Worm (Caenorhabditis elegans): Measurements from ENCODE around the gene gcy-13.

Gene gcy-13

DNA sequence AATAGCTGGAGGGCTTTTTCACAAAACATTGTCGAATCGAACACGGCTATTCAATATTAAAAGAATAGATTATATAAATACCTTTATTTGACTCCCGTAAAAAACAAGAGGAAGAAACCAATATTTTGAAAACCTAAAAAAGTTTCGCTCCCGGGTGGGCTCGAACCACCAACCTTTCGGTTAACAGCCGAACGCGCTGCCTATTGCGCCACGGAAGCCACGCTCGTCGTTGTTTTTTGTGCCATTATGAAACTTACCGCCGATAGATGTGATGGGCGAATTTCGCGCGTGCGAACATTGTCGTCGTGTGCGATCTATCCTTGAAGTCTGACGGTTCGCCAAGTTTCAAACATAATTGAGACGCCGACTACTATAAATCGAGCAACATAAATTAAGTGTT, 37.5 kb downstream of the gcy-13 start (continued):
- TF ChIP-seq egl-27 (tag; optimal IDR thresholded peaks at IDR 0.05) (no peak), hlh-30 (tag; optimal IDR thresholded peaks at IDR 0.05; ENCODE audit: insufficient read depth) (peak; percentile 42), saeg-2 (GFP tag; IDR thresholded peaks at IDR 0.05) (no peak), dmd-6 (GFP tag; IDR thresholded peaks at IDR 0.05) (no peak), nhr-28 (tag; optimal IDR thresholded peaks at IDR 0.05) (no peak), ceh-82 (tag; optimal IDR thresholded peaks at IDR 0.05) (no peak), rbr-2 (tag; optimal IDR thresholded peaks at IDR 0.05) (no peak), D1046.2 (GFP tag; IDR thresholded peaks at IDR 0.05) (0 out of 2 replicates have a peak, but pooled peaks have one; percentile 5), mxl-3 (GFP tag; optimal IDR thresholded peaks at IDR 0.05) (no peak), nhr-76 (tag; optimal IDR thresholded peaks at IDR 0.05) (no peak), F49E8.2 (tag; optimal IDR thresholded peaks at IDR 0.05; ENCODE audit: borderline replicate concordance) (no peak), nhr-11 (tag; optimal IDR thresholded peaks at IDR 0.05) (peak; percentile 10), sdz-12 (GFP tag; optimal IDR thresholded peaks at IDR 0.05) (peak; percentile 37), ceh-44 (GFP tag; IDR thresholded peaks at IDR 0.05) (peak; percentile 33; the same call in 1 of the 2 replicates), snpc-1.2 (GFP tag; IDR thresholded peaks at IDR 0.05) (no peak), unc-62 (GFP tag; optimal IDR thresholded peaks at IDR 0.05 in 1 of 2) (no peak), unc-62 (tag; optimal IDR thresholded peaks at IDR 0.05) (no peak), daf-16 (GFP tag; optimal IDR thresholded peaks at IDR 0.05) (peak in 1 of 2 experiments; percentile 18), daf-16 (tag; optimal IDR thresholded peaks at IDR 0.05) (no peak), tra-1 (GFP tag; IDR thresholded peaks at IDR 0.05) (no peak), ZK546.5 (tag; optimal IDR thresholded peaks at IDR 0.05) (no peak), lsy-2 (tag; optimal IDR thresholded peaks at IDR 0.05) (peak in 1 of 2 experiments; percentile 40), mep-1 (tag; optimal IDR thresholded peaks at IDR 0.05) (no peak), Y75B8A.6 (GFP tag; IDR thresholded peaks at IDR 0.05) (no peak), T26A8.4 (GFP tag; IDR thresholded peaks at IDR 0.05) (no peak), lin-39 (tag; optimal IDR thresholded peaks at IDR 0.05) (no peak), ama-1 (optimal IDR thresholded peaks at IDR 0.05) (no peak), pha-4 (GFP tag; IDR thresholded peaks at IDR 0.05) (peak; percentile 44; the same call in 1 of the 2 replicates), pha-4 (tag; optimal IDR thresholded peaks at IDR 0.05) (no peak), hif-1 (tag; optimal IDR thresholded peaks at IDR 0.05) (peak in 1 of 2 experiments; percentile 24)

DNA sequence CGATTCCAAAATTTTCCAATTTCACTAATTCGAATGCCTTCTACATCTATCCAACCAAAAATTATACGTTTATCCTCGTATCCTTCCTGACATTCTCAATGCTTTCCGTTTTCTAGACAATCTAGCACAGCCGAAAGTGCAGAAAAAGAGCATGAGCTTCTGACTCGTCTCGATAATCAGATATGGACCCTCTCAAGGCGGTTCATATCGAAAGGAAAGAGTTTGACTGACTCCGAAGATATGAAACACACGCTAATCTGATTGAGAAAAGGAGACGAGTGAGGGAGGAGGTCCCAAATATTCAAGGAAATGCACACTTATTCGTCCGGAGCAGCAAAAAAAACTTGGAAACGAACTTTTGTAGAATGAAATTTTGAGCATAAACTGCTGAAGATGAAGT, 40.2 kb downstream of the gcy-13 start:
- no peak for TF ChIP-seq vab-7 (GFP tag; IDR thresholded peaks at IDR 0.05)
- no peak for TF ChIP-seq dmd-8 (GFP tag; IDR thresholded peaks at IDR 0.05)
- TF ChIP-seq unc-62 (GFP tag; optimal IDR thresholded peaks at IDR 0.05 in 1 of 2) = peak in 1 of 2 experiments; percentile 86
- no peak for TF ChIP-seq unc-62 (tag; optimal IDR thresholded peaks at IDR 0.05)
- no peak for TF ChIP-seq tag-97 (GFP tag; IDR thresholded peaks at IDR 0.05)
- TF ChIP-seq zip-2 (tag; optimal IDR thresholded peaks at IDR 0.05) = no peak
- TF ChIP-seq daf-16 (GFP tag; optimal IDR thresholded peaks at IDR 0.05) = no peak
- TF ChIP-seq daf-16 (tag; optimal IDR thresholded peaks at IDR 0.05) = no peak
- TF ChIP-seq mxl-3 (GFP tag; optimal IDR thresholded peaks at IDR 0.05) = no peak
- TF ChIP-seq zag-1 (tag; optimal IDR thresholded peaks at IDR 0.05) = no peak

DNA sequence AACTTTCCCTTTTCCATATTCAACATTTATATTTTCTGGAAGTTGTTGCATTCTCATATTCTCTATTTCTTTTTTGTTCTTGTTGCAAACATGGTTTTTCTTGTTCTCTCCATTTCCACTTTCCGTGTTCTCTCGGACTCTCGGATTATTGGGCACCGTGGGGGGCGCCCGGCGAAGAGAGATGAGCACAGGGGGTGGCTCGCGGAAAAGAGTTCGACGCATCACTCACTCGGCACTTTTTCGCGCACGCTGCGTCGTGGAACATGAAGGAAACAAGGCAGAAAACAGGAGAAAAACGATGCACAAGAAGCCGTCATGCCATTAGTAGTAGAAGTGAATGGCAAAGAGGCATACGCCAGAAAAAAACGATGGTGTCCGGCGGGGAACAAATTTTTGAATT, 42.7 kb downstream of the gcy-13 start:
- TF ChIP-seq set-16 (GFP tag; IDR thresholded peaks at IDR 0.05) = peak; percentile 67
- TF ChIP-seq dve-1 (tag; optimal IDR thresholded peaks at IDR 0.05; ENCODE audit: insufficient read depth) = no peak
- 0 out of 2 replicates have a peak, but pooled peaks have one; percentile 8 for TF ChIP-seq F26F4.8 (GFP tag; conservative IDR thresholded peaks at IDR 0.05)
- 0 out of 2 replicates have a peak, but pooled peaks have one; percentile 17 for TF ChIP-seq hmg-1.1 (GFP tag; IDR thresholded peaks at IDR 0.05)

All from whole organism, L4 larva.